Worm (Caenorhabditis elegans) whole organism, L1 larva: ENCODE data around the gene pxd-1.

Experiments used
- C16A3.4 ChIP-seq: fragments of 150-350 bp; optimal IDR thresholded peaks from 2 replicates; lab custom pipeline; 2014; ENCODE audit warnings: missing biosample characterization, missing genetic modification characterization
- C34B4.2 ChIP-seq: sonication (generic microtip); optimal IDR thresholded peaks from 2 replicates; lab custom pipeline; 2017; ENCODE audit warnings: mild to moderate bottlenecking, missing genetic modification characterization, missing compliant biosample characterization
- F16B12.6 ChIP-seq: fragments of 150-350 bp; optimal IDR thresholded peaks from 2 replicates; lab custom pipeline; 2014; ENCODE audit warnings: missing biosample characterization, missing genetic modification characterization
- alr-1 ChIP-seq: fragments of 200-800 bp; sonication (Bioruptor generic); optimal IDR thresholded peaks from 2 replicates; lab custom pipeline; 2018; ENCODE audit warnings: borderline replicate concordance, mild to moderate bottlenecking, missing genetic modification characterization, missing compliant biosample characterization
- ama-1 ChIP-seq: fragments of 150-350 bp; optimal IDR thresholded peaks from 2 replicates; lab custom pipeline; 2014
- ceh-8 ChIP-seq: fragments of 200-800 bp; sonication (Bioruptor generic); optimal IDR thresholded peaks from 2 replicates; lab custom pipeline; 2018; ENCODE audit warnings: mild to moderate bottlenecking, missing genetic modification characterization, moderate library complexity, missing compliant biosample characterization
- ces-1 ChIP-seq: fragments of 150-350 bp; optimal IDR thresholded peaks from 2 replicates; lab custom pipeline; 2014; ENCODE audit warnings: missing biosample characterization, missing genetic modification reagents, missing genetic modification characterization
- dsc-1 ChIP-seq: sonication (generic microtip); optimal IDR thresholded peaks from 2 replicates; lab custom pipeline; 2016; ENCODE audit warnings: mild to moderate bottlenecking, missing genetic modification characterization, missing compliant biosample characterization
- efl-1 ChIP-seq, 4 experiments: fragments of 150-350 bp; optimal IDR thresholded peaks in 3 of 4; peaks in 1 of 4; 1 replicate in 1 of 4; 2 replicates in 3 of 4; lab custom pipeline; 2014; ENCODE audit warnings: missing biosample characterization in 2 of 4, missing genetic modification characterization in 2 of 4, missing genetic modification reagents in 2 of 4
- egl-13 ChIP-seq: sonication (generic microtip); optimal IDR thresholded peaks from 2 replicates; lab custom pipeline; 2016; ENCODE audit warnings: missing genotype, missing genetic modification reagents, missing genetic modification characterization, missing compliant biosample characterization
- ets-5 ChIP-seq: fragments of 200-800 bp; sonication (Bioruptor generic); IDR thresholded peaks from 2 replicates; pipeline ENCODE4 v1.3.6; 2022; ENCODE audit warnings: missing genetic modification characterization, missing compliant biosample characterization
- fkh-10 ChIP-seq: sonication (generic microtip); optimal IDR thresholded peaks from 2 replicates; lab custom pipeline; 2017; ENCODE audit warnings: missing biosample characterization, missing genetic modification reagents, missing genetic modification characterization
- fkh-4 ChIP-seq: sonication (generic microtip); optimal IDR thresholded peaks from 2 replicates; lab custom pipeline; 2016; ENCODE audit warnings: missing compliant biosample characterization, missing genetic modification characterization, borderline replicate concordance
- fkh-8 ChIP-seq: sonication (generic microtip); optimal IDR thresholded peaks from 2 replicates; lab custom pipeline; 2016; ENCODE audit warnings: mild to moderate bottlenecking, missing genetic modification characterization, missing compliant biosample characterization
- fos-1 ChIP-seq: fragments of 150-350 bp; optimal IDR thresholded peaks from 2 replicates; lab custom pipeline; 2014; ENCODE audit warnings: missing biosample characterization, missing genetic modification characterization
- grh-1 ChIP-seq: fragments of 200-800 bp; sonication (Bioruptor generic); IDR thresholded peaks from 2 replicates; pipeline ENCODE4 v1.3.6; 2022; ENCODE audit warnings: missing genetic modification reagents, missing genetic modification characterization, missing compliant biosample characterization
- hlh-17 ChIP-seq: fragments of 200-800 bp; sonication (Bioruptor generic); optimal IDR thresholded peaks from 2 replicates; lab custom pipeline; 2018; ENCODE audit warnings: missing genetic modification characterization, mild to moderate bottlenecking, missing compliant biosample characterization, moderate library complexity, borderline replicate concordance
- hpl-2 ChIP-seq: fragments of 150-350 bp; optimal IDR thresholded peaks from 2 replicates; lab custom pipeline; 2014; ENCODE audit warnings: missing biosample characterization, missing genetic modification reagents, missing genetic modification characterization
- lin-13 ChIP-seq: fragments of 150-350 bp; optimal IDR thresholded peaks from 2 replicates; lab custom pipeline; 2014; ENCODE audit warnings: missing biosample characterization, missing genetic modification reagents, missing genetic modification characterization
- lin-14 ChIP-seq: fragments of 200-800 bp; sonication (Bioruptor generic); optimal IDR thresholded peaks from 2 replicates; lab custom pipeline; 2018; ENCODE audit warnings: mild to moderate bottlenecking, missing genetic modification characterization, moderate library complexity, missing compliant biosample characterization
- lin-35 ChIP-seq, 2 experiments: fragments of 150-350 bp; optimal IDR thresholded peaks; 2 replicates each; lab custom pipeline; 2014; ENCODE audit warnings: missing biosample characterization in 2 of 2, missing genetic modification characterization in 2 of 2, missing genetic modification reagents in 2 of 2
- lin-39 ChIP-seq: fragments of 150-350 bp; optimal IDR thresholded peaks from 2 replicates; lab custom pipeline; 2014; ENCODE audit warnings: missing biosample characterization, missing genetic modification reagents, missing genetic modification characterization
- lsy-2 ChIP-seq, 2 experiments: fragments of 150-350 bp; optimal IDR thresholded peaks; 2 replicates each; lab custom pipeline; 2014; ENCODE audit warnings: missing biosample characterization in 2 of 2, missing genetic modification characterization in 2 of 2
- mab-9 ChIP-seq: fragments of 200-800 bp; sonication (Bioruptor generic); IDR thresholded peaks from 2 replicates; pipeline ENCODE4 v1.3.6; 2022; ENCODE audit warnings: missing genetic modification reagents, missing genetic modification characterization, missing compliant biosample characterization
- mdl-1 ChIP-seq, 2 experiments: fragments of 150-350 bp; optimal IDR thresholded peaks; 2 replicates each; lab custom pipeline; 2014 to 2017; ENCODE audit warnings: missing biosample characterization in 2 of 2, missing genetic modification characterization in 2 of 2, inconsistent platforms in 1 of 2
- mep-1 ChIP-seq: fragments of 150-350 bp; optimal IDR thresholded peaks from 2 replicates; lab custom pipeline; 2014; ENCODE audit warnings: missing biosample characterization, missing genetic modification characterization
- nhr-11 ChIP-seq: fragments of 150-350 bp; optimal IDR thresholded peaks from 2 replicates; lab custom pipeline; 2014; ENCODE audit warnings: missing biosample characterization, missing genetic modification characterization
- nhr-12 ChIP-seq: sonication (generic microtip); optimal IDR thresholded peaks from 2 replicates; lab custom pipeline; 2017; ENCODE audit warnings: missing biosample characterization, missing genetic modification characterization
- nhr-19 ChIP-seq: fragments of 200-800 bp; sonication (Bioruptor generic); conservative IDR thresholded peaks from 2 replicates; pipeline ENCODE4 v1.3.6; 2022; ENCODE audit warnings: missing genetic modification characterization, missing compliant biosample characterization
- nhr-20 ChIP-seq: sonication (generic microtip); optimal IDR thresholded peaks from 2 replicates; lab custom pipeline; 2016; ENCODE audit warnings: mild to moderate bottlenecking, missing genetic modification characterization, missing compliant biosample characterization
- nhr-71 ChIP-seq: sonication (generic microtip); optimal IDR thresholded peaks from 2 replicates; lab custom pipeline; 2016; ENCODE audit warnings: mild to moderate bottlenecking, missing genetic modification characterization, moderate library complexity, missing compliant biosample characterization
- nhr-76 ChIP-seq: sonication (generic microtip); optimal IDR thresholded peaks from 2 replicates; lab custom pipeline; 2017; ENCODE audit warnings: missing biosample characterization, missing genetic modification characterization
- nhr-84 ChIP-seq: sonication (generic microtip); optimal IDR thresholded peaks from 2 replicates; lab custom pipeline; 2017; ENCODE audit warnings: missing biosample characterization, missing genetic modification characterization
- nhr-85 ChIP-seq: sonication (generic microtip); peaks from one replicate; lab custom pipeline; 2016; ENCODE audit warnings: missing genetic modification characterization, inconsistent platforms, missing compliant biosample characterization
- pag-3 ChIP-seq: sonication (generic microtip); optimal IDR thresholded peaks from 2 replicates; lab custom pipeline; 2017; ENCODE audit warnings: missing genetic modification characterization, mild to moderate bottlenecking, missing compliant biosample characterization, antibody characterized with exemption, borderline replicate concordance; ENCODE audit not compliant: insufficient read depth
- pax-3 ChIP-seq: fragments of 200-800 bp; sonication (Bioruptor generic); optimal IDR thresholded peaks from 2 replicates; lab custom pipeline; 2018; ENCODE audit warnings: mild to moderate bottlenecking, missing genetic modification characterization, moderate library complexity, missing compliant biosample characterization
- rnt-1 ChIP-seq: sonication (generic microtip); optimal IDR thresholded peaks from 2 replicates; lab custom pipeline; 2016; ENCODE audit warnings: mild to moderate bottlenecking, missing genetic modification characterization, moderate library complexity, missing compliant biosample characterization
- skn-1 ChIP-seq: fragments of 150-350 bp; optimal IDR thresholded peaks from 2 replicates; lab custom pipeline; 2014; ENCODE audit warnings: missing biosample characterization, missing genetic modification characterization
- snpc-4 ChIP-seq: fragments of 150-350 bp; optimal IDR thresholded peaks from 2 replicates; lab custom pipeline; 2014; ENCODE audit warnings: missing biosample characterization, missing genetic modification characterization
- sptf-1 ChIP-seq: fragments of 150-350 bp; optimal IDR thresholded peaks from 2 replicates; lab custom pipeline; 2014; ENCODE audit warnings: missing biosample characterization, missing genetic modification characterization
- swsn-7 ChIP-seq: sonication (generic microtip); optimal IDR thresholded peaks from 2 replicates; lab custom pipeline; 2016; ENCODE audit warnings: missing genetic modification characterization, missing compliant biosample characterization
- tlp-1 ChIP-seq: fragments of 150-350 bp; optimal IDR thresholded peaks from 2 replicates; lab custom pipeline; 2014; ENCODE audit warnings: missing biosample characterization, missing genetic modification characterization
- unc-130 ChIP-seq: fragments of 150-350 bp; optimal IDR thresholded peaks from 2 replicates; lab custom pipeline; 2017; ENCODE audit warnings: missing biosample characterization, missing genetic modification characterization, inconsistent platforms
- unc-30 ChIP-seq: sonication (generic microtip); optimal IDR thresholded peaks from 2 replicates; lab custom pipeline; 2017; ENCODE audit warnings: missing biosample characterization, missing genetic modification characterization
- unc-62 ChIP-seq: fragments of 150-350 bp; optimal IDR thresholded peaks from 2 replicates; lab custom pipeline; 2014; ENCODE audit warnings: missing biosample characterization, missing genetic modification reagents, missing genetic modification characterization
- xbp-1 ChIP-seq: sonication (generic microtip); optimal IDR thresholded peaks from 2 replicates; lab custom pipeline; 2016; ENCODE audit warnings: missing genetic modification characterization, missing compliant biosample characterization
- zag-1 ChIP-seq: fragments of 150-350 bp; optimal IDR thresholded peaks from 2 replicates; lab custom pipeline; 2014; ENCODE audit warnings: missing biosample characterization, missing genetic modification characterization
- ztf-4 ChIP-seq: fragments of 150-350 bp; optimal IDR thresholded peaks from 2 replicates; lab custom pipeline; 2014; ENCODE audit warnings: missing biosample characterization, missing genetic modification characterization

The pxd-1 gene

DNA sequence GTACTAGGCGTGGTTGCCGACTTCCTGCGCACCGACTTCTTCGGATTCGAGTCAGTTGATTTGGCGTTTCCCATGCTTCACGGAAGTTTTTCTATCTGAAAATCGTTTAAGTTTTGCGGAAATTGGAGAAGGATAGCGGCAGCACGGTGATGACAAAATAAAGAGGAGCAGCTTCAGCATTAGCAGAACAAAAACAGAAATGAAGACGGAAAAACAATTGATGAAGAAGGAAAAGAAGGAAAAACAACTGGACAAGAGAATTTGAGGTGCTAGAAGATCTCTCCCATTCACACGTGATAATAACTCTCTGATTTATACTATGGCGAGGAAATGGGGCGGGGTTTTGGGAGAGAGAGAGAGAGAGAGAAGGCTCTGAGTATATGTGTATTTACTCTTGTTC, 13.9 kb upstream of the pxd-1 start, which contains the start of gene glb-11:
Gene glb-11, minus strand, starts transcription at position 101 of the 400 bp plus-strand sequence.
- TF ChIP-seq pag-3 (tag; lab: Kevin White, UChicago): no peak
- no peak for TF ChIP-seq lin-13 (GFP tag; lab: Kevin White, UChicago)
- no peak for TF ChIP-seq C34B4.2
- no peak for TF ChIP-seq C16A3.4
- no peak for TF ChIP-seq fos-1
- TF ChIP-seq grh-1 (GFP tag; lab: Robert Waterston, UW): no peak
- no peak for TF ChIP-seq nhr-20
- no peak for TF ChIP-seq efl-1 (optimal IDR thresholded peaks at IDR 0.05; lab: Kevin White, UChicago)
- peak in 1 of 2 experiments; percentile 71 for TF ChIP-seq efl-1 (GFP tag; optimal IDR thresholded peaks at IDR 0.05 in 1 of 2; lab: Kevin White, UChicago)
- peak; percentile 21 for TF ChIP-seq fkh-8 (tag; lab: Kevin White, UChicago)
- no peak for TF ChIP-seq nhr-84
- no peak for TF ChIP-seq snpc-4
- TF ChIP-seq lin-35 (GFP tag; optimal IDR thresholded peaks at IDR 0.05; lab: Kevin White, UChicago): no peak
- TF ChIP-seq zag-1 (tag; lab: Kevin White, UChicago): no peak
- TF ChIP-seq dsc-1 (tag; lab: Kevin White, UChicago): peak; percentile 6

DNA sequence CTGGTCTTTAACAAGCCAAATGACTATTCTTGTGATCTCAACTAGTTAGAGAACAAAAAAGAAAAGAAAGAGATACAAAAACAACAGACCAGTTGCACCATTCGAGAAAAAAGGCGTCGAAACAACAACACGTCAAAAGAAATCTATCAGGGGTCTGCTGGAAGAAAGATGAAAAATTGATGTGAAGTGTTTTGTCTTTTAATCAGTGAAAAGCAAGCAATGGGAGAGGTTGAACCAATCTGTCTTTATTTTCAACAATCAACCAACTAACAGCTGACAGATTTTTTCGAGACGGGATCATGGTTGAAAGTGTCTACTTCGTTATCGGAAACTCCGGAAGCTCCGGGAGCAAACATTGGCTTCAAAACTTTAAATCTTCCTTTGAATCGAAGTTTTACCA, 11.5 kb upstream of the pxd-1 start:
- TF ChIP-seq grh-1 (GFP tag; lab: Robert Waterston, UW) (no peak), pag-3 (tag; lab: Kevin White, UChicago) (no peak), lsy-2 (tag; optimal IDR thresholded peaks at IDR 0.05; lab: Kevin White, UChicago) (peak in 1 of 2 experiments; percentile 45), F16B12.6 (no peak), nhr-20 (no peak), ces-1 (no peak), zag-1 (tag; lab: Kevin White, UChicago) (no peak), ets-5 (GFP tag; lab: Robert Waterston, UW) (no peak), skn-1 (tag; lab: Kevin White, UChicago) (no peak), hpl-2 (GFP tag; lab: Kevin White, UChicago) (no peak), swsn-7 (tag; lab: Kevin White, UChicago) (no peak), nhr-84 (no peak), nhr-12 (tag; lab: Kevin White, UChicago) (no peak), nhr-71 (tag; lab: Kevin White, UChicago) (peak; percentile 43), lin-14 (peak; percentile 55), fkh-4 (tag; lab: Kevin White, UChicago) (no peak), nhr-19 (GFP tag; lab: Robert Waterston, UW) (no peak), lin-39 (tag; lab: Kevin White, UChicago) (peak; percentile 22), alr-1 (tag; lab: Kevin White, UChicago) (no peak), fkh-10 (GFP tag; lab: Kevin White, UChicago) (no peak), rnt-1 (tag; lab: Kevin White, UChicago) (peak; percentile 41)
- TF ChIP-seq, all 84 proteins: peak for 5

DNA sequence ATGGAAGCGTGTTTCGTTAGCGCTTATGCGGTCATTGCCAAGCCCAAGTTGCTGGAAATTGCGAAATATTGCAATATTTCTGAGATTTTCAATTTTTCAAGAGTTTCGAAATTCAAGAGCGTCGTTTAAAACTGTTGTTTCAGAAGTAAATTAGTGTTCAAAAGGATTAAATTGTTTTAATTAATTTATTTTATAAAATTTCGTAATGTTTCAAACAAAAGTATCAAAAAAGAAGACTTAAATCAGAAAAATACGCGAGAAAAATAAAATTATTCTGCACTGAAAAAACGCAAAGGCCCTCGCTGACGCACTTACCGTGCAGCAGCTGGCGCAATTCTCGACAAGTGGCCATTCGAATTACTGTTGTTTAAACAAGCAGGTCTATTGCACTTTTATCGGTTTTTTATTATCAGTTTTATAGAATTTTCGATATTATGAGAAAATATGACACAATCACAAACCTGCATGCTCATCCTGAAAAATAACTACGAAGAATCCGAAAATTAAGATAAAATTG, 1.8 kb upstream of the pxd-1 start, which contains the start of gene tif-1A:
Gene tif-1A, minus strand, starts transcription at position 51 of the 517 bp plus-strand sequence.
- TF ChIP-seq unc-62 (GFP tag; lab: Kevin White, UChicago) (no peak), dsc-1 (tag; lab: Kevin White, UChicago) (peak; percentile 82), unc-30 (no peak), mdl-1 (tag; optimal IDR thresholded peaks at IDR 0.05; lab: Kevin White, UChicago) (peak in 1 of 2 experiments; percentile 67), egl-13 (tag; lab: Kevin White, UChicago) (peak; percentile 63), ztf-4 (peak; percentile 31), nhr-11 (tag; lab: Kevin White, UChicago) (peak; percentile 18), C34B4.2 (no peak), lin-14 (peak; percentile 84), xbp-1 (tag; lab: Kevin White, UChicago) (peak; percentile 83), tlp-1 (tag; lab: Kevin White, UChicago) (no peak), nhr-76 (tag; lab: Kevin White, UChicago) (no peak), sptf-1 (tag; lab: Kevin White, UChicago) (no peak), hlh-17 (GFP tag; lab: Kevin White, UChicago) (no peak), unc-130 (peak; percentile 74), ceh-8 (GFP tag; lab: Kevin White, UChicago) (peak; percentile 14), pax-3 (tag; lab: Kevin White, UChicago) (peak; percentile 53), grh-1 (GFP tag; lab: Robert Waterston, UW) (peak; percentile 42; the same call in 1 of the 2 replicates), ces-1 (no peak), efl-1 (optimal IDR thresholded peaks at IDR 0.05; lab: Kevin White, UChicago) (peak; percentile 76 to 83), efl-1 (GFP tag; optimal IDR thresholded peaks at IDR 0.05 in 1 of 2; lab: Kevin White, UChicago) (peak; percentile 78 to 98), nhr-85 (tag; lab: Kevin White, UChicago) (peak; percentile 89), ama-1 (lab: Kevin White, UChicago) (no peak), mep-1 (tag; lab: Kevin White, UChicago) (peak; percentile 97), mab-9 (GFP tag; lab: Robert Waterston, UW) (no peak), lin-39 (tag; lab: Kevin White, UChicago) (peak; percentile 88)
